Comparison of ENCODE assay signal across 1 worm cellular context in genomic region chrIV:1709695-1710315, ce11.
A peak's percentile ranks its signal among the peaks of the same experiment; 100 is the strongest.
TF ChIP-seq lines count a peak whose summit lies in the region.

Gene pbs-1, minus strand, starts transcription at chrIV:1709745.
Gene K08D12.3, plus strand, starts transcription at chrIV:1710265.

TF ChIP-seq in whole organism, L1 larva, 84 proteins besides CTCF, POLR2A, EP300 and RAD21 (continued from another document):
- TF ChIP-seq fkh-8 (tag; optimal IDR thresholded peaks at IDR 0.05; lab: Kevin White, UChicago) (peak; percentile 71), unc-86 (tag; optimal IDR thresholded peaks at IDR 0.05; lab: Kevin White, UChicago) (peak; percentile 71), mef-2 (tag; optimal IDR thresholded peaks at IDR 0.05; lab: Kevin White, UChicago) (no peak), zag-1 (tag; optimal IDR thresholded peaks at IDR 0.05; lab: Kevin White, UChicago) (no peak), zip-4 (GFP tag; optimal IDR thresholded peaks at IDR 0.05; lab: Kevin White, UChicago) (peak; percentile 42), nhr-12 (tag; optimal IDR thresholded peaks at IDR 0.05; lab: Kevin White, UChicago) (no peak), ama-1 (optimal IDR thresholded peaks at IDR 0.05; lab: Kevin White, UChicago) (no peak), egl-13 (tag; optimal IDR thresholded peaks at IDR 0.05; lab: Kevin White, UChicago) (peak; percentile 60), nhr-237 (tag; optimal IDR thresholded peaks at IDR 0.05; lab: Kevin White, UChicago) (no peak), egl-27 (tag; optimal IDR thresholded peaks at IDR 0.05; lab: Kevin White, UChicago) (no peak), vab-15 (tag; optimal IDR thresholded peaks at IDR 0.05; lab: Kevin White, UChicago) (no peak), fkh-10 (GFP tag; optimal IDR thresholded peaks at IDR 0.05; lab: Kevin White, UChicago) (peak; percentile 6), xbp-1 (tag; optimal IDR thresholded peaks at IDR 0.05; lab: Kevin White, UChicago) (peak; percentile 82), isw-1 (GFP tag; IDR thresholded peaks at IDR 0.05; lab: Robert Waterston, UW) (peak; percentile 63), mab-9 (GFP tag; IDR thresholded peaks at IDR 0.05; lab: Robert Waterston, UW) (0 out of 2 replicates have a peak, but pooled peaks have one; percentile 8), pqm-1 (tag; optimal IDR thresholded peaks at IDR 0.05; lab: Kevin White, UChicago) (no peak), aha-1 (tag; optimal IDR thresholded peaks at IDR 0.05; lab: Kevin White, UChicago) (no peak)
